Worm (Caenorhabditis elegans): ENCODE data around the gene svop-1.

svop-1 gene

ce11 chrIII:8848372-8848771 lies 36.9 kb downstream of the svop-1 start, which contains the start of gene F44E2.7:
Gene F44E2.7, minus strand, starts transcription at chrIII:8848472.
- TF ChIP-seq snpc-4 (tag; optimal IDR thresholded peaks at IDR 0.05) (no peak), ztf-4 (tag; optimal IDR thresholded peaks at IDR 0.05) (no peak), nhr-12 (tag; optimal IDR thresholded peaks at IDR 0.05) (no peak), ceh-82 (tag; optimal IDR thresholded peaks at IDR 0.05) (no peak), elt-3 (tag; optimal IDR thresholded peaks at IDR 0.05) (no peak), ceh-9 (tag; optimal IDR thresholded peaks at IDR 0.05) (no peak), fkh-10 (GFP tag; optimal IDR thresholded peaks at IDR 0.05) (no peak)

ce11 chrIII:8847722-8848121 lies 37.6 kb downstream of the svop-1 start:
- TF ChIP-seq nhr-43 (tag; optimal IDR thresholded peaks at IDR 0.05; ENCODE audit: poor library complexity, severe bottlenecking) (peak; percentile 30), elt-2 (tag; optimal IDR thresholded peaks at IDR 0.05) (no peak), jun-1 (tag; optimal IDR thresholded peaks at IDR 0.05) (no peak), nhr-23 (tag; optimal IDR thresholded peaks at IDR 0.05) (peak; percentile 69), tbx-2 (tag; optimal IDR thresholded peaks at IDR 0.05) (no peak), unc-39 (tag; optimal IDR thresholded peaks at IDR 0.05) (no peak), ama-1 (optimal IDR thresholded peaks at IDR 0.05) (no peak), nhr-67 (tag; optimal IDR thresholded peaks at IDR 0.05) (no peak), unc-62 (GFP tag; optimal IDR thresholded peaks at IDR 0.05) (no peak), ceh-16 (tag; optimal IDR thresholded peaks at IDR 0.05) (no peak), ceh-9 (tag; optimal IDR thresholded peaks at IDR 0.05) (no peak), mdl-1 (tag; optimal IDR thresholded peaks at IDR 0.05) (no peak), fkh-2 (tag; optimal IDR thresholded peaks at IDR 0.05) (no peak), nhr-12 (tag; optimal IDR thresholded peaks at IDR 0.05) (no peak), lsy-12 (tag; optimal IDR thresholded peaks at IDR 0.05) (no peak), aly-2 (tag; optimal IDR thresholded peaks at IDR 0.05) (no peak), elt-3 (tag; optimal IDR thresholded peaks at IDR 0.05) (no peak), nhr-28 (tag; optimal IDR thresholded peaks at IDR 0.05) (no peak), nhr-237 (tag; optimal IDR thresholded peaks at IDR 0.05) (no peak), nfya-1 (tag; optimal IDR thresholded peaks at IDR 0.05; ENCODE audit: insufficient read depth) (peak; percentile 32), fkh-10 (GFP tag; optimal IDR thresholded peaks at IDR 0.05) (no peak), skn-1 (tag; optimal IDR thresholded peaks at IDR 0.05) (no peak), lin-15B (tag; optimal IDR thresholded peaks at IDR 0.05) (peak; percentile 79), ceh-82 (tag; optimal IDR thresholded peaks at IDR 0.05) (no peak), nhr-11 (tag; optimal IDR thresholded peaks at IDR 0.05) (no peak), lin-39 (tag; optimal IDR thresholded peaks at IDR 0.05) (no peak), eor-1 (tag; optimal IDR thresholded peaks at IDR 0.05) (no peak), pha-4 (tag; optimal IDR thresholded peaks at IDR 0.05) (peak; percentile 73), egl-27 (tag; optimal IDR thresholded peaks at IDR 0.05) (no peak), hmg-11 (tag; optimal IDR thresholded peaks at IDR 0.05) (peak; percentile 24), sea-2 (GFP tag; optimal IDR thresholded peaks at IDR 0.05) (no peak), mml-1 (tag; optimal IDR thresholded peaks at IDR 0.05) (no peak), nhr-25 (tag; optimal IDR thresholded peaks at IDR 0.05) (no peak), egl-5 (tag; optimal IDR thresholded peaks at IDR 0.05) (no peak), snpc-4 (tag; optimal IDR thresholded peaks at IDR 0.05) (peak; percentile 44), fos-1 (tag; optimal IDR thresholded peaks at IDR 0.05) (no peak), ztf-4 (tag; optimal IDR thresholded peaks at IDR 0.05) (no peak), ztf-11 (tag; optimal IDR thresholded peaks at IDR 0.05) (no peak), ceh-28 (tag; optimal IDR thresholded peaks at IDR 0.05) (no peak), zag-1 (tag; optimal IDR thresholded peaks at IDR 0.05) (no peak), pqm-1 (tag; optimal IDR thresholded peaks at IDR 0.05) (no peak), R02D3.7 (tag; optimal IDR thresholded peaks at IDR 0.05) (peak; percentile 9), nhr-76 (tag; optimal IDR thresholded peaks at IDR 0.05) (no peak), ZK546.5 (tag; optimal IDR thresholded peaks at IDR 0.05) (no peak), elt-1 (tag; optimal IDR thresholded peaks at IDR 0.05) (no peak), nhr-77 (tag; optimal IDR thresholded peaks at IDR 0.05) (no peak), daf-12 (tag; optimal IDR thresholded peaks at IDR 0.05) (no peak)
